Worm (Caenorhabditis elegans): Measurements from ENCODE around the gene nspc-20.

DNA sequence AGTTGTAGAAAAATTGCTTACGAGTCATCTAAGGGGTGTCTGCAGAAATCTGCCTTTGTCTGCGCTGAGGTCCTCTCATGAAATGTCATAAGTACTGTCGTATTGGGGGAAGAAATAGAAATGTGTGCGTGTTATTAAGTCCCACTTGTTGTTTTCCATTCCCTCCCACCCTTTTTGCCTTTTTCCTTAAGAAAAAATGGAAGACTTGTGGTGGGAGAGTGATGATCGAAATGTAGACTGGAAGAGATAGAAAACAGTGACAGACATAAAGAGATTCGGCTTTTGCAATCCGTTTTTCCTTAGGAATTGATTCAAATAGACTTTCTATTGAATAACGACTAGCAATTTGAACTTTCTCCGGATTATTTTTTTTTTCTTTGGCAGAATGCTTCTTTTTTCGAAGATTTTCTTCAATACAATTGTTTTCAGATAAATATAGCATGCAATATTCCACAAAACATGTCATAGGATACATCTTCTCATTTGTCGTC is 19.7 kb upstream of the nspc-20 start, which contains the start of gene ram-5:
- TF ChIP-seq pha-4 (tag; optimal IDR thresholded peaks at IDR 0.05), result no peak
- TF ChIP-seq ces-1 (GFP tag; optimal IDR thresholded peaks at IDR 0.05), result no peak
- TF ChIP-seq ztf-11 (tag; optimal IDR thresholded peaks at IDR 0.05), result no peak
- TF ChIP-seq lsy-2 (tag; optimal IDR thresholded peaks at IDR 0.05), result no peak
- no peak for TF ChIP-seq elt-1 (tag; optimal IDR thresholded peaks at IDR 0.05; ENCODE audit: borderline replicate concordance, insufficient read depth)
- TF ChIP-seq mep-1 (tag; optimal IDR thresholded peaks at IDR 0.05), result no peak
- TF ChIP-seq nhr-76 (tag; optimal IDR thresholded peaks at IDR 0.05), result no peak
- TF ChIP-seq snpc-4 (tag; optimal IDR thresholded peaks at IDR 0.05), result no peak
- no peak for TF ChIP-seq nhr-28 (tag; optimal IDR thresholded peaks at IDR 0.05)
- TF ChIP-seq zip-8 (tag; optimal IDR thresholded peaks at IDR 0.05), result no peak
- no peak for TF ChIP-seq elt-3 (tag; optimal IDR thresholded peaks at IDR 0.05)
- no peak for TF ChIP-seq unc-62 (GFP tag; optimal IDR thresholded peaks at IDR 0.05)
- no peak for TF ChIP-seq ceh-43 (GFP tag; optimal IDR thresholded peaks at IDR 0.05)
- TF ChIP-seq nhr-2 (tag; optimal IDR thresholded peaks at IDR 0.05), result no peak
